Fruit fly (Drosophila melanogaster) whole organism, prepupa: ENCODE results near the gene CG43774.
A peak's percentile ranks its signal among the peaks of the same experiment; 100 is the strongest.

Source experiments
- CG11294 ChIP-seq: fragments of 200-800 bp; sonication (Bioruptor generic); IDR thresholded peaks from 2 replicates; pipeline ENCODE4 v1.3.6; 2022; ENCODE audit warnings: missing biosample characterization, missing genetic modification characterization
- CG1621 ChIP-seq: fragments of 200-800 bp; sonication (Bioruptor generic); optimal IDR thresholded peaks from 3 replicates; lab custom pipeline; 2018; ENCODE audit warnings: missing biosample characterization, mild to moderate bottlenecking, missing genetic modification characterization
- CG6854 ChIP-seq: fragments of 200-800 bp; sonication (Bioruptor generic); optimal IDR thresholded peaks from 2 replicates; lab custom pipeline; 2017; ENCODE audit warnings: missing biosample characterization, mild to moderate bottlenecking, missing genetic modification characterization
- CG9139 ChIP-seq: fragments of 200-800 bp; sonication (Bioruptor generic); optimal IDR thresholded peaks from 3 replicates; lab custom pipeline; 2017; ENCODE audit warnings: missing biosample characterization, mild to moderate bottlenecking, missing genetic modification characterization
- Ets96B ChIP-seq: fragments of 200-800 bp; optimal IDR thresholded peaks from 2 replicates; lab custom pipeline; 2019; ENCODE audit warnings: missing biosample characterization, mild to moderate bottlenecking, missing genetic modification characterization, moderate library complexity
- Hr39 ChIP-seq: fragments of 200-800 bp; sonication (Bioruptor generic); optimal IDR thresholded peaks from 2 replicates; lab custom pipeline; 2016; ENCODE audit warnings: missing biosample characterization, missing genetic modification characterization
- Smox ChIP-seq: fragments of 200-800 bp; sonication (Bioruptor generic); optimal IDR thresholded peaks from 3 replicates; lab custom pipeline; 2016; ENCODE audit warnings: missing biosample characterization, missing genetic modification characterization
- eg ChIP-seq: fragments of 200-800 bp; sonication (Bioruptor generic); IDR thresholded peaks from 3 replicates; pipeline ENCODE4 v1.3.6; 2022; ENCODE audit warnings: missing biosample characterization, missing genetic modification characterization
- fkh ChIP-seq: fragments of 200-800 bp; sonication (Bioruptor generic); optimal IDR thresholded peaks from 3 replicates; lab custom pipeline; 2017; ENCODE audit warnings: missing biosample characterization, mild to moderate bottlenecking, missing genetic modification characterization, moderate library complexity
- pdm3 ChIP-seq: fragments of 200-800 bp; sonication (Bioruptor generic); optimal IDR thresholded peaks from 3 replicates; lab custom pipeline; 2016; ENCODE audit warnings: missing biosample characterization, missing genetic modification characterization
- topi ChIP-seq: fragments of 200-800 bp; sonication (Bioruptor generic); optimal IDR thresholded peaks from 3 replicates; lab custom pipeline; 2016; ENCODE audit warnings: missing biosample characterization, missing genetic modification characterization

- TF ChIP-seq fkh (no peak), eg (no peak), CG9139 (no peak), Hr39 (peak; percentile 15), CG11294 (GFP tag; lab: Robert Waterston, UW) (no peak), CG6854 (no peak), CG1621 (tag; lab: Kevin White, UChicago) (no peak), Ets96B (tag; lab: Kevin White, UChicago) (no peak), pdm3 (GFP tag; lab: Kevin White, UChicago) (no peak), Smox (GFP tag; lab: Kevin White, UChicago) (no peak), topi (GFP tag; lab: Kevin White, UChicago) (peak; percentile 2)
These were observed 3.6 kb downstream of the CG43774 start for dm6 chr2L:4012089-4012488.
